Worm (Caenorhabditis elegans) whole organism, midembryonic: ENCODE data around the gene alh-7.

Source experiments
- T22C8.4 ChIP-seq: fragments of 200-800 bp; sonication (Bioruptor generic); IDR thresholded peaks from 2 replicates; pipeline ENCODE4 v1.3.6; 2022; ENCODE audit warnings: missing genetic modification characterization, missing compliant biosample characterization
- cog-1 ChIP-seq: sonication (generic microtip); optimal IDR thresholded peaks from 2 replicates; lab custom pipeline; 2016; ENCODE audit warnings: missing genetic modification characterization, missing compliant biosample characterization
- flt-1 ChIP-seq: fragments of 200-800 bp; sonication (Bioruptor generic); IDR thresholded peaks from 2 replicates; pipeline ENCODE4 v1.3.6; 2022; ENCODE audit warnings: missing genetic modification characterization, missing compliant biosample characterization
- klf-2 ChIP-seq: fragments of 200-800 bp; sonication (Bioruptor generic); conservative IDR thresholded peaks from 2 replicates; pipeline ENCODE4 v1.3.6; 2022; ENCODE audit warnings: missing genetic modification reagents, missing genetic modification characterization, missing compliant biosample characterization
- med-1 ChIP-seq: sonication (generic microtip); optimal IDR thresholded peaks from 2 replicates; lab custom pipeline; 2017; ENCODE audit warnings: missing genetic modification characterization, mild to moderate bottlenecking, missing compliant biosample characterization, antibody characterized with exemption, missing genetic modification reagents; ENCODE audit not compliant: insufficient read depth
- ref-1 ChIP-seq: fragments of 200-800 bp; sonication (Bioruptor generic); conservative IDR thresholded peaks from 2 replicates; pipeline ENCODE4 v1.3.6; 2022; ENCODE audit warnings: missing genetic modification reagents, missing genetic modification characterization, missing compliant biosample characterization
- tab-1 ChIP-seq: fragments of 200-800 bp; sonication (Bioruptor generic); IDR thresholded peaks from 2 replicates; pipeline ENCODE4 v1.3.6; 2022; ENCODE audit warnings: missing genetic modification characterization, missing compliant biosample characterization
- ztf-23 ChIP-seq: fragments of 200-800 bp; sonication (Bioruptor generic); IDR thresholded peaks from 2 replicates; pipeline ENCODE4 v1.3.6; 2022; ENCODE audit warnings: missing genetic modification reagents, missing genetic modification characterization, missing compliant biosample characterization
- ztf-29 ChIP-seq: fragments of 200-800 bp; sonication (Bioruptor generic); IDR thresholded peaks from 2 replicates; pipeline ENCODE4 v1.3.6; 2022; ENCODE audit warnings: missing genetic modification reagents, missing genetic modification characterization, missing compliant biosample characterization

Gene alh-7

DNA sequence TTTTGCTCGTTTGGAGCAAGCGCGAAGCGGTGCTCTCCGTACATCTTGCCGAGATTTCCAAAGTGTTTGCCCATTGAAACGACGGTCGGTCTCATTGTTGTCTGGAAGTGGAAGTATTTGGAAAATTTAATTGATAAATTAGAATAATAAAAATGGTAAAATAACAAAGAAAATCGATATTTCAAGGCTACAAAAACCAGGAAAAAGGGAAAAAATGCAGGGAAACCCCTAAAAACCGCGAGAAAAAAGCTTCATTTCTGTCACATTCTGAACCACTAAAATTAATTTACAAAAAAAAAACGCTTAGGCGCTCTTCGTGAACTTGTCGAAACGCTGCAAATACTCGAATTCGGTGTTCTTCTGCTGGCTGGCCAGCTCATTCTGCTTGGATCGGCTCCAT is 1.4 kb upstream of the alh-7 start, which contains the start of gene F45H10.2:
Gene F45H10.2 (minus strand): TSS at position 101 of the 400 bp plus-strand sequence.
- TF ChIP-seq flt-1 = no peak
- no peak for TF ChIP-seq ztf-23
- TF ChIP-seq ref-1 = no peak
- no peak for TF ChIP-seq ztf-29 (GFP tag; lab: Robert Waterston, UW)
- no peak for TF ChIP-seq cog-1
- no peak for TF ChIP-seq T22C8.4
- no peak for TF ChIP-seq med-1 (GFP tag; lab: Kevin White, UChicago)
- TF ChIP-seq klf-2 (GFP tag; lab: Robert Waterston, UW) = no peak
- no peak for TF ChIP-seq tab-1 (GFP tag; lab: Robert Waterston, UW)

- TF ChIP-seq ztf-29 (GFP tag; lab: Robert Waterston, UW) = no peak
- TF ChIP-seq ztf-23 = no peak
- TF ChIP-seq cog-1 = no peak
- TF ChIP-seq med-1 (GFP tag; lab: Kevin White, UChicago) = no peak
- no peak for TF ChIP-seq ref-1
- TF ChIP-seq tab-1 (GFP tag; lab: Robert Waterston, UW) = no peak
- TF ChIP-seq klf-2 (GFP tag; lab: Robert Waterston, UW) = no peak
- no peak for TF ChIP-seq flt-1
- TF ChIP-seq T22C8.4 = no peak
Observed at ce11 chrII:13489896-13490295, 1.7 kb downstream of the alh-7 start.

DNA sequence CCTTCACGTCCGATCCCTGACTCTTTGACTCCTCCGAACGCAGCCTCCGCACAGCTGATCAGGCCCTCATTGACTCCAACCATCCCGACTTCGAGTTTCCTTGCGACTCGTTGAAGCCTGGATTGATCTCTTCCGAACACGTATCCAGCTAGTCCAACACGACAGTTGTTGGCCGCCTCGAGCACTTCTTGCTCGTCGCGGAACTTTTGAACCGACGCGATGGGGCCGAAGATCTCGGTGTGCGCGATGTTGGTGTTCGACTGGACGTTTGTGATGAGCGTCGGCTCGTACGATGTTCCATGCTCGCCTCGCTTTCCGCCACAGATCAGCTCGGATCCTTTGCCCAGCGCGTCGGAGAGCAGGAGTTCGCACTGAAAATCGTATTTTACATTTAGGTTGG is 4.0 kb downstream of the alh-7 start:
- TF ChIP-seq ref-1 (no peak), T22C8.4 (no peak), flt-1 (no peak), klf-2 (GFP tag; lab: Robert Waterston, UW) (no peak), med-1 (GFP tag; lab: Kevin White, UChicago) (no peak), ztf-23 (no peak), ztf-29 (GFP tag; lab: Robert Waterston, UW) (no peak), cog-1 (no peak), tab-1 (GFP tag; lab: Robert Waterston, UW) (no peak)

DNA sequence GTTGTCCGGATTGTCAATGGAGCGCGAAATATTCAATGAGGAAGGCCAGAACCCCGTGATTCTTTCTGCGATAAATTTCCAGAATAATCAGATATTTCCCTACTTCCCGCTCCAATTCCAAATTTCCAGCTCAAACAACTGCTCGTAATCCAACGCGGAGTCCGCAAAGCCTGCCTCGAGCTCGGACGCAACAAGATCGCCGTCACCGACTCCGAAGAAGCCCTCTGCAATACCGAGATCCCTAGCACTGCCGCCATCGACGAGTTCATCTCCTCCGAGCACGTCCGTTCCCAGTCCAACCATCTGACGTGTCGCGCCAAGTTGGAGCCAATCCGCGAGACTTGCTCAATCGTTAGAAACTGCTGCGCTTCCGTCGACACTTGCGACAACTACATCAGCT is 6.5 kb downstream of the alh-7 start:
- TF ChIP-seq flt-1 (no peak), ref-1 (no peak), med-1 (GFP tag; lab: Kevin White, UChicago) (no peak), T22C8.4 (no peak), ztf-29 (GFP tag; lab: Robert Waterston, UW) (no peak)

DNA sequence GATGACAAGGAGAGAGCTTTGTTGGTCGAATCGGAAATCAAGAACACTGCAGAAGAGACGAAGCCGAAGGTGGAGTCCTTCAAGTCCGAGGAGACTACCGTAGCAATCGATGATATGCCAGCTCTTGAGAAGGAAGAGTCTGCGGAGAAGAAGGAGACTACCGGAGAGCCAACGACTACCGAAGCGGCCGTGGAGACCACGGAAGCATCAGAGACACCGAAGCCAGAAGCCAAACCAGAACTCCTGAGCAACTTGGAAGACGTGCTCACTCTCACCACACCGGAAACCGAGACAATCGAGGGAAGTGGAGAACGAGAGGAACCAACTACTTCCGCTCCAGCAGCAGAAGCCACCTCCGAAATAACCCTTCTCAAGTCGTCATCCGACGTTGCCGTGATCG is 7.5 kb downstream of the alh-7 start:
- TF ChIP-seq tab-1 (GFP tag; lab: Robert Waterston, UW) = no peak
- no peak for TF ChIP-seq ztf-23
- no peak for TF ChIP-seq med-1 (GFP tag; lab: Kevin White, UChicago)
- no peak for TF ChIP-seq cog-1
- TF ChIP-seq flt-1 = no peak
- TF ChIP-seq klf-2 (GFP tag; lab: Robert Waterston, UW) = no peak
- no peak for TF ChIP-seq ref-1
- TF ChIP-seq ztf-29 (GFP tag; lab: Robert Waterston, UW) = no peak
- TF ChIP-seq T22C8.4 = no peak

DNA sequence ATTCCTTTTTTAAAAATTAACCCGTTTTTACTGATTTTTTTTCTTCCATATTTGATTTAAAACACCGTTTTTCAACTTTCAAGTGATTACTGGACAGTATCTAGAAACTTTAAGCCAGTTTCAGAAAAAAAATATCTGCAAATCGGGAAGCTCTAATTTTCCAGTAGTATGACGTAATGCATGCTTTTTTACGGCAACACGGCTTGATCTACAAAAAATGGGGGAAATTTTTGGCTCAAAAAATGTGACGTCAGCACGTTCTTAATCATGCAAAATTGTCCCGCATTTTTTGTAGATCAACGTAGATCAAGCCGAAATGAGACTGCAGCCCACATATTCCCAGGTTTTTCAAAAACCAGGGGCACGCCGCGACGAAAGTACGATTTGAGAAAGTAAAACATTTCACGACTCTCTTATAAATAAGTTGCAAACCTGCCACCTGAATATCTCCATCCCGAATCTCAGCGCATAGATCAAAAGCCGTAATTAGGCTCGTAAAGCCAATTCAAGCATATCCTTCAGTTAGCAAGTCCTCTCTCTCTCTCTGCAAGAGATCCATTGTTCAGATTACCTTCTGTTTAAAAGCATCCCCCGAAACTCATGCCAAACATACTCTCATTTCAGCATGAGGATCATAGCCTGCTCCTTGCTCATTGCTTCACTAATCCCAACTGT is 9.7 kb downstream of the alh-7 start, which contains the start of gene E01G4.6:
Gene E01G4.6 (plus strand): TSS at position 625 of the 675 bp plus-strand sequence.
- no peak for TF ChIP-seq cog-1
- no peak for TF ChIP-seq ztf-23
- no peak for TF ChIP-seq ztf-29 (GFP tag; lab: Robert Waterston, UW)
- TF ChIP-seq med-1 (GFP tag; lab: Kevin White, UChicago) = no peak
- TF ChIP-seq T22C8.4 = no peak
- no peak for TF ChIP-seq ref-1
- TF ChIP-seq klf-2 (GFP tag; lab: Robert Waterston, UW) = no peak
- TF ChIP-seq tab-1 (GFP tag; lab: Robert Waterston, UW) = no peak
- no peak for TF ChIP-seq flt-1

DNA sequence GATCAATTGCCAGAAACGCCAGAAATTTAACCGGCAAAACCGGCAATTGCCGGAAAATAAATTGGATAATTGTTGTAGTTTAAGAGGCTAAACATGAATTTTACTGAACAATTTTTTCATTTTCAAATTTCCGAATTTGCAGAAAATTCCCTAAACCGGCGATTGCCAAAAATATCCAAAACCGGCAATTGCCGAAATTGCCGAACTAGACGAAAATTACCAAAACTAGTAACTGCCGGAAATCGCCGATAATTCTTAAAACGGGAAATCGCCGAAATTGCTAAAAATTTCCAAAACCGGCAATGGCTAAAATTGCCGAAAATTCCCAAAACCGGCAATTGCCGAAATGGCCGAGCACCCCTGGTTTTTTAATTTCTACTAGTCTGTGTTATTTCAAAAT is 12.2 kb downstream of the alh-7 start:
- no peak for TF ChIP-seq ztf-29 (GFP tag; lab: Robert Waterston, UW)
- no peak for TF ChIP-seq med-1 (GFP tag; lab: Kevin White, UChicago)
- TF ChIP-seq cog-1 = no peak
- TF ChIP-seq flt-1 = no peak
- no peak for TF ChIP-seq tab-1 (GFP tag; lab: Robert Waterston, UW)
- no peak for TF ChIP-seq T22C8.4
- no peak for TF ChIP-seq klf-2 (GFP tag; lab: Robert Waterston, UW)
- no peak for TF ChIP-seq ztf-23
- TF ChIP-seq ref-1 = no peak

DNA sequence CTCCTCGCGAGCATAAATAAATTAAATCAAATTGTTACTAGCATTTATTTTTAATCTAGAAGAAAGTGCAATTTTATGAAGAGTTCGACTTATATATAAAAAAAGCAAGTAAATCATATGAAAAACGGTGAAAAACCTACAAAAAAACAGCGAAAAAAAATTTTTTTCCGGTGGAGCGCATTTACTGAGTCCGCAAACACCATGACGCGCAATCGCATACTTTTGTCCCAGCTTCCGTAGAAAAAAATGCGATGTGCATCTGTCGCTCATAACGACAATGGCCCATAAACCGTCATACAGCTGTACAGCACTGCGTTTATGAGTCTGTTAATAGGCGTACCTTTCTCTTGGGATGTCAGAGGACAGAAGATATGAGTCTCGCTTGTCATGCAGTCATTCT is 14.4 kb downstream of the alh-7 start:
- no peak for TF ChIP-seq ref-1
- no peak for TF ChIP-seq med-1 (GFP tag; lab: Kevin White, UChicago)

ce11 chrII:13472101-13472500 is 19.5 kb downstream of the alh-7 start, which contains the start of gene E01G4.5:
E01G4.5 (plus strand) TSS chrII:13472401.
- TF ChIP-seq flt-1 (no peak), ztf-29 (GFP tag; lab: Robert Waterston, UW) (no peak), T22C8.4 (no peak), tab-1 (GFP tag; lab: Robert Waterston, UW) (no peak), klf-2 (GFP tag; lab: Robert Waterston, UW) (no peak), cog-1 (no peak), ref-1 (no peak), ztf-23 (no peak), med-1 (GFP tag; lab: Kevin White, UChicago) (no peak)

- TF ChIP-seq tab-1 (GFP tag; lab: Robert Waterston, UW) (no peak), T22C8.4 (no peak), klf-2 (GFP tag; lab: Robert Waterston, UW) (no peak), flt-1 (no peak), ref-1 (no peak), ztf-29 (GFP tag; lab: Robert Waterston, UW) (no peak), med-1 (GFP tag; lab: Kevin White, UChicago) (no peak), cog-1 (no peak), ztf-23 (no peak)
Observed at ce11 chrII:13470655-13471054, 20.9 kb downstream of the alh-7 start.
